Worm (Caenorhabditis elegans) whole organism, midembryonic: Measurements from ENCODE around the gene ife-1.

Source experiments
- T22C8.4 ChIP-seq: fragments of 200-800 bp; sonication (Bioruptor generic); IDR thresholded peaks from 2 replicates; pipeline ENCODE4 v1.3.6; 2022; ENCODE audit warnings: missing genetic modification characterization, missing compliant biosample characterization
- cog-1 ChIP-seq: sonication (generic microtip); optimal IDR thresholded peaks from 2 replicates; lab custom pipeline; 2016; ENCODE audit warnings: missing genetic modification characterization, missing compliant biosample characterization
- flt-1 ChIP-seq: fragments of 200-800 bp; sonication (Bioruptor generic); IDR thresholded peaks from 2 replicates; pipeline ENCODE4 v1.3.6; 2022; ENCODE audit warnings: missing genetic modification characterization, missing compliant biosample characterization
- med-1 ChIP-seq: sonication (generic microtip); optimal IDR thresholded peaks from 2 replicates; lab custom pipeline; 2017; ENCODE audit warnings: missing genetic modification characterization, mild to moderate bottlenecking, missing compliant biosample characterization, antibody characterized with exemption, missing genetic modification reagents; ENCODE audit not compliant: insufficient read depth
- tab-1 ChIP-seq: fragments of 200-800 bp; sonication (Bioruptor generic); IDR thresholded peaks from 2 replicates; pipeline ENCODE4 v1.3.6; 2022; ENCODE audit warnings: missing genetic modification characterization, missing compliant biosample characterization
- ztf-29 ChIP-seq: fragments of 200-800 bp; sonication (Bioruptor generic); IDR thresholded peaks from 2 replicates; pipeline ENCODE4 v1.3.6; 2022; ENCODE audit warnings: missing genetic modification reagents, missing genetic modification characterization, missing compliant biosample characterization

- TF ChIP-seq cog-1 (tag; lab: Kevin White, UChicago) = no peak
- no peak for TF ChIP-seq T22C8.4 (GFP tag; lab: Robert Waterston, UW)
- no peak for TF ChIP-seq tab-1 (GFP tag; lab: Robert Waterston, UW)
- no peak for TF ChIP-seq flt-1 (GFP tag; lab: Robert Waterston, UW)
- TF ChIP-seq ztf-29 = no peak
- TF ChIP-seq med-1 (GFP tag; lab: Kevin White, UChicago) = no peak
Measured at ce11 chrIII:13370980-13371379, 27.8 kb downstream of the ife-1 start, which contains the start of gene T03F6.9.
